Worm (Caenorhabditis elegans) whole organism, L3 larva: Measurements from ENCODE around the gene nas-19.

Experiments
- ZK546.5 ChIP-seq: sonication (generic microtip); optimal IDR thresholded peaks from 2 replicates; lab custom pipeline; 2017; ENCODE audit warnings: missing biosample characterization, missing genetic modification characterization
- aly-2 ChIP-seq: fragments of 150-350 bp; optimal IDR thresholded peaks from 2 replicates; lab custom pipeline; 2014; ENCODE audit warnings: missing biosample characterization, missing genetic modification characterization
- ceh-16 ChIP-seq: sonication (generic microtip); optimal IDR thresholded peaks from 2 replicates; lab custom pipeline; 2017; ENCODE audit warnings: missing biosample characterization, missing genetic modification characterization
- ceh-28 ChIP-seq: fragments of 150-350 bp; optimal IDR thresholded peaks from 2 replicates; lab custom pipeline; 2014; ENCODE audit warnings: missing biosample characterization, missing genetic modification reagents, missing genetic modification characterization
- ceh-82 ChIP-seq: fragments of 150-350 bp; optimal IDR thresholded peaks from 2 replicates; lab custom pipeline; 2014; ENCODE audit warnings: missing biosample characterization, missing genetic modification characterization
- ceh-9 ChIP-seq: sonication (generic microtip); optimal IDR thresholded peaks from 2 replicates; lab custom pipeline; 2018; ENCODE audit warnings: missing biosample characterization, missing genetic modification characterization
- egl-27 ChIP-seq: sonication (generic microtip); optimal IDR thresholded peaks from 4 replicates; lab custom pipeline; 2017; ENCODE audit warnings: missing biosample characterization, missing genetic modification reagents, missing genetic modification characterization
- egl-5 ChIP-seq: fragments of 150-350 bp; optimal IDR thresholded peaks from 2 replicates; lab custom pipeline; 2017; ENCODE audit warnings: missing biosample characterization, missing genetic modification reagents, missing genetic modification characterization, inconsistent platforms
- elt-1 ChIP-seq: fragments of 150-350 bp; optimal IDR thresholded peaks from 2 replicates; lab custom pipeline; 2014; ENCODE audit warnings: missing biosample characterization, missing genetic modification characterization
- elt-2 ChIP-seq: sonication (generic microtip); optimal IDR thresholded peaks from 2 replicates; lab custom pipeline; 2016; ENCODE audit warnings: missing genetic modification reagents, mild to moderate bottlenecking, missing genetic modification characterization, missing compliant biosample characterization
- elt-3 ChIP-seq, 3 experiments: fragments of 150-350 bp in 1 of 3; sonication (generic microtip) in 2 of 3; optimal IDR thresholded peaks; 2 replicates in 2 of 3; 4 replicates in 1 of 3; lab custom pipeline; 2014 to 2017; ENCODE audit warnings: missing biosample characterization in 3 of 3, missing genetic modification characterization in 3 of 3
- eor-1 ChIP-seq, 2 experiments: fragments of 150-350 bp; optimal IDR thresholded peaks; 2 replicates each; lab custom pipeline; 2014 to 2018; ENCODE audit warnings: missing biosample characterization in 2 of 2, missing genetic modification characterization in 2 of 2
- fkh-10 ChIP-seq: sonication (generic microtip); optimal IDR thresholded peaks from 2 replicates; lab custom pipeline; 2017; ENCODE audit warnings: missing biosample characterization, missing genetic modification reagents, missing genetic modification characterization
- hmg-11 ChIP-seq: sonication (generic microtip); optimal IDR thresholded peaks from 2 replicates; lab custom pipeline; 2016; ENCODE audit warnings: missing genetic modification characterization, missing compliant biosample characterization
- jun-1 ChIP-seq: fragments of 150-350 bp; optimal IDR thresholded peaks from 2 replicates; lab custom pipeline; 2014; ENCODE audit warnings: missing biosample characterization, missing genetic modification reagents, missing genetic modification characterization
- lin-15B ChIP-seq: fragments of 150-350 bp; optimal IDR thresholded peaks from 2 replicates; lab custom pipeline; 2014; ENCODE audit warnings: missing biosample characterization, missing genetic modification characterization
- lin-39 ChIP-seq: fragments of 150-350 bp; optimal IDR thresholded peaks from 2 replicates; lab custom pipeline; 2018; ENCODE audit warnings: missing biosample characterization, missing genetic modification reagents, missing genetic modification characterization
- lsy-12 ChIP-seq: sonication (generic microtip); optimal IDR thresholded peaks from 2 replicates; lab custom pipeline; 2016; ENCODE audit warnings: mild to moderate bottlenecking, missing genetic modification characterization, missing compliant biosample characterization
- mml-1 ChIP-seq: fragments of 150-350 bp; sonication (generic microtip); optimal IDR thresholded peaks from 3 replicates; lab custom pipeline; 2014; ENCODE audit warnings: missing biosample characterization, missing genetic modification characterization
- nfya-1 ChIP-seq: sonication (generic microtip); optimal IDR thresholded peaks from 2 replicates; lab custom pipeline; 2017; ENCODE audit warnings: missing genetic modification characterization, mild to moderate bottlenecking, missing compliant biosample characterization, antibody characterized with exemption, moderate library complexity; ENCODE audit not compliant: insufficient read depth
- nhr-11 ChIP-seq: fragments of 150-350 bp; optimal IDR thresholded peaks from 2 replicates; lab custom pipeline; 2014; ENCODE audit warnings: missing biosample characterization, missing genetic modification characterization
- nhr-12 ChIP-seq: fragments of 150-350 bp; optimal IDR thresholded peaks from 2 replicates; lab custom pipeline; 2014; ENCODE audit warnings: missing biosample characterization, missing genetic modification characterization
- nhr-23 ChIP-seq: fragments of 150-350 bp; optimal IDR thresholded peaks from 2 replicates; lab custom pipeline; 2014; ENCODE audit warnings: missing biosample characterization, missing genetic modification reagents, missing genetic modification characterization
- nhr-237 ChIP-seq: fragments of 150-350 bp; optimal IDR thresholded peaks from 2 replicates; lab custom pipeline; 2014; ENCODE audit warnings: missing biosample characterization, missing genetic modification characterization
- nhr-77 ChIP-seq: fragments of 150-350 bp; optimal IDR thresholded peaks from 2 replicates; lab custom pipeline; 2014; ENCODE audit warnings: missing biosample characterization, missing genetic modification characterization
- pha-4 ChIP-seq: fragments of 150-350 bp; optimal IDR thresholded peaks from 2 replicates; lab custom pipeline; 2014; ENCODE audit warnings: missing biosample characterization, missing genetic modification reagents, missing genetic modification characterization
- pqm-1 ChIP-seq: fragments of 150-350 bp; optimal IDR thresholded peaks from 2 replicates; lab custom pipeline; 2017; ENCODE audit warnings: missing biosample characterization, missing genetic modification characterization, inconsistent platforms
- sea-2 ChIP-seq: fragments of 150-350 bp; sonication (generic microtip); optimal IDR thresholded peaks from 4 replicates; lab custom pipeline; 2014; ENCODE audit warnings: missing biosample characterization, missing genetic modification reagents, missing genetic modification characterization
- skn-1 ChIP-seq: fragments of 150-350 bp; optimal IDR thresholded peaks from 2 replicates; lab custom pipeline; 2014; ENCODE audit warnings: missing biosample characterization, missing genetic modification characterization
- tbx-2 ChIP-seq: sonication (generic microtip); optimal IDR thresholded peaks from 2 replicates; lab custom pipeline; 2016; ENCODE audit warnings: mild to moderate bottlenecking, missing genetic modification characterization, missing compliant biosample characterization
- unc-62 ChIP-seq: fragments of 150-350 bp; sonication (generic microtip); optimal IDR thresholded peaks from 4 replicates; lab custom pipeline; 2014; ENCODE audit warnings: missing biosample characterization, missing genetic modification reagents, missing genetic modification characterization
- zag-1 ChIP-seq: fragments of 150-350 bp; optimal IDR thresholded peaks from 2 replicates; lab custom pipeline; 2014; ENCODE audit warnings: missing biosample characterization, missing genetic modification characterization
- ztf-11 ChIP-seq: fragments of 150-350 bp; optimal IDR thresholded peaks from 2 replicates; lab custom pipeline; 2014; ENCODE audit warnings: missing biosample characterization, missing genetic modification characterization

Gene nas-19

DNA sequence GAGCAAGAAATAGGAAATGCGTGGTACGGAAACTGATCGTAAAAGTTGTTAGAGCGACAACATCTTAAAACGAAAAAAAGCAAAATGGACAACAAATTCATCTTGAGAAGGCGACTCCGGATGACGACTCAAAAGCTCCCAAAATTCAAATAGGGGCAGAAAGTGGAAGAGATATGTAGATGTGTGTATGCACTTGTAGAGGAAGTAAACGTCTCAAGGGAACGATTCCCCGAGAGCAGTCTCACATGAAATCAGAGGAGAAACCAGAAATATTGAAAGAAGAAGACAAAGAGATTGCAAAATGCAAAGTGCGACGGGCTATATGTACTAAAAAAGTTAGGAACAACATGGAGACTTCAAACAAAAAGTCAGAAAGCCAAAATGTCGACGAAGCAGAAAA is 41.0 kb upstream of the nas-19 start, which contains the start of gene F57B7.2:
Gene F57B7.2, minus strand, starts transcription at position 101 of the 400 bp plus-strand sequence.
- TF ChIP-seq nfya-1 (tag; lab: Kevin White, UChicago): peak; percentile 16
- peak; percentile 6 for TF ChIP-seq unc-62
- no peak for TF ChIP-seq ceh-28
- TF ChIP-seq, all 47 proteins: peak for 2

ce11 chrV:11439202-11439601 is 36.7 kb upstream of the nas-19 start:
- TF ChIP-seq elt-1 (no peak), elt-3 (tag; optimal IDR thresholded peaks at IDR 0.05; lab: Kevin White, UChicago) (no peak), nhr-77 (tag; lab: Kevin White, UChicago) (no peak), sea-2 (GFP tag; lab: Kevin White, UChicago) (no peak), egl-5 (tag; lab: Kevin White, UChicago) (no peak), ztf-11 (tag; lab: Kevin White, UChicago) (no peak), ceh-28 (no peak), eor-1 (tag; optimal IDR thresholded peaks at IDR 0.05; lab: Kevin White, UChicago) (no peak), mml-1 (tag; lab: Kevin White, UChicago) (no peak), lsy-12 (no peak), nhr-23 (no peak), egl-27 (tag; lab: Kevin White, UChicago) (no peak), zag-1 (tag; lab: Kevin White, UChicago) (no peak), elt-2 (tag; lab: Kevin White, UChicago) (no peak), nhr-237 (tag; lab: Kevin White, UChicago) (no peak)

DNA sequence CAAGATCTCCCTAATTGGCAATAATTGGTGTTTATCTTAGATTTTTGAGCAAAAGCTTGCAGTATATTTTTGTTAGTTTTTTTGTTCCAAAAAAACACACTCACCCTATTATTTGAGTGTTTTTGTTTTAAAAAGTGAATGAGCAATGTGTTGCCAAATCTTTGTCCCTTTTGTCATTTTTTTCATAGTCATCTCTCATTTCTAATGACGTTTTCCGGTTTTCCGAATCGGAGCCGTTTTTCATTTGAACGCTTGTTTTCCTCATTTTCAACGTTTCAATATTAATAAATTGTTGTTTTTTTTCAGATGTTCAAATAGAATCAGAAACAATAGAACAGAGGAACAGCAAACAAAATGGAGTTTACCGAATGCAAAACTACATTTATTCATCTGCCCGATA is 36.0 kb upstream of the nas-19 start, which contains the start of gene dmsr-1:
Gene dmsr-1, plus strand, starts transcription at position 301 of the 400 bp plus-strand sequence.
- TF ChIP-seq nhr-11 (no peak), ZK546.5 (tag; lab: Kevin White, UChicago) (no peak), ceh-16 (no peak), egl-27 (tag; lab: Kevin White, UChicago) (no peak), ceh-82 (no peak)
- TF ChIP-seq, all 47 proteins: peak for 0

ce11 chrV:11436407-11436806 is 33.9 kb upstream of the nas-19 start:
- TF ChIP-seq aly-2 (no peak), nhr-12 (no peak), pqm-1 (tag; lab: Kevin White, UChicago) (no peak), ceh-16 (no peak), hmg-11 (tag; lab: Kevin White, UChicago) (no peak), lin-15B (tag; lab: Kevin White, UChicago) (no peak), sea-2 (GFP tag; lab: Kevin White, UChicago) (no peak)
- TF ChIP-seq, all 47 proteins: peak for 0

DNA sequence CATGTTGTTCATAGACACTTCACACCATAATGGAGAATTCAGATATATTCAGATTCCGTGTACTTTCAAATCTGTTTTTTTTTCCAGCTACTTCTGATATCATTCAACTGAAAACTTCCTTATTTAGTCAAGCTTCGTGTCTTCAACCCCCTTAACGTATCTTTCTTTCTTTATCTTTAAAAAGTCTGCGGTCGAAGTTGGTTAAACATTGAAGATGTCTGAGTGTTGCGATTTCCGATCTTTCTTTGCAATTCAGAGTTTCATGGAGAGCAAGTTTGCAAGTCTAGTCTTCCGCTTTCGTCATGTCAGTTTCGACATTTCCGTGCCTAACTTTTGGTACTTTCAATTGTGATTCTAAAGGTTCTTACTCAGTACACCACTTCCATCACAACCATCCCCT is 32.7 kb upstream of the nas-19 start:
- TF ChIP-seq ceh-16: no peak
- no peak for TF ChIP-seq nhr-77 (tag; lab: Kevin White, UChicago)
- no peak for TF ChIP-seq skn-1 (tag; lab: Kevin White, UChicago)
- no peak for TF ChIP-seq pha-4 (tag; lab: Kevin White, UChicago)
- no peak for TF ChIP-seq sea-2 (GFP tag; lab: Kevin White, UChicago)
- no peak for TF ChIP-seq tbx-2 (tag; lab: Kevin White, UChicago)
- TF ChIP-seq eor-1 (tag; optimal IDR thresholded peaks at IDR 0.05; lab: Kevin White, UChicago): no peak
- no peak for TF ChIP-seq jun-1
- TF ChIP-seq nhr-237 (tag; lab: Kevin White, UChicago): no peak
- no peak for TF ChIP-seq lin-39 (tag; lab: Kevin White, UChicago)
- no peak for TF ChIP-seq lin-15B (tag; lab: Kevin White, UChicago)
- TF ChIP-seq, all 47 proteins: peak for 0

- TF ChIP-seq nhr-23 (no peak), ceh-9 (tag; lab: Kevin White, UChicago) (no peak), fkh-10 (GFP tag; lab: Kevin White, UChicago) (peak; percentile 72)
- TF ChIP-seq, all 47 proteins: peak for 1
Measured at ce11 chrV:11430823-11431222, 28.3 kb upstream of the nas-19 start.
